Worm (Caenorhabditis elegans) whole organism, early embryonic: ENCODE measurements around the gene cpt-4.

Experiments
- B0310.2 ChIP-seq: sonication (generic microtip); optimal IDR thresholded peaks from 2 replicates; lab custom pipeline; 2016; ENCODE audit warnings: mild to moderate bottlenecking, missing genetic modification characterization, missing compliant biosample characterization
- F13C5.2 ChIP-seq: sonication (generic microtip); optimal IDR thresholded peaks from 2 replicates; lab custom pipeline; 2017; ENCODE audit warnings: mild to moderate bottlenecking, missing genetic modification characterization, inconsistent platforms, missing compliant biosample characterization
- aly-1 ChIP-seq: sonication (generic microtip); optimal IDR thresholded peaks from 2 replicates; lab custom pipeline; 2016; ENCODE audit warnings: missing genetic modification characterization, missing compliant biosample characterization
- ama-1 ChIP-seq: fragments of 150-350 bp; optimal IDR thresholded peaks from 2 replicates; lab custom pipeline; 2014
- ceh-13 ChIP-seq: fragments of 200-800 bp; sonication (Bioruptor generic); optimal IDR thresholded peaks from 2 replicates; lab custom pipeline; 2018; ENCODE audit warnings: mild to moderate bottlenecking, missing genetic modification characterization, missing compliant biosample characterization
- ceh-36 ChIP-seq: sonication (generic microtip); optimal IDR thresholded peaks from 2 replicates; lab custom pipeline; 2016; ENCODE audit warnings: missing genetic modification characterization, inconsistent platforms, missing compliant biosample characterization
- ets-7 ChIP-seq: sonication (generic microtip); optimal IDR thresholded peaks from 2 replicates; lab custom pipeline; 2016; ENCODE audit warnings: missing genotype, missing genetic modification characterization, missing compliant biosample characterization
- flt-1 ChIP-seq: fragments of 200-800 bp; sonication (Bioruptor generic); IDR thresholded peaks from 2 replicates; pipeline ENCODE4 v1.3.6; 2022; ENCODE audit warnings: missing genetic modification characterization, missing compliant biosample characterization
- hmbx-1 ChIP-seq: sonication (generic microtip); optimal IDR thresholded peaks from 2 replicates; lab custom pipeline; 2016; ENCODE audit warnings: mild to moderate bottlenecking, missing genetic modification characterization, missing compliant biosample characterization
- hmg-4 ChIP-seq: fragments of 200-800 bp; sonication (Bioruptor generic); optimal IDR thresholded peaks from 2 replicates; lab custom pipeline; 2018; ENCODE audit warnings: mild to moderate bottlenecking, missing genetic modification characterization, missing compliant biosample characterization
- hnd-1 ChIP-seq: sonication (generic microtip); optimal IDR thresholded peaks from 2 replicates; lab custom pipeline; 2016; ENCODE audit warnings: missing genetic modification characterization, missing compliant biosample characterization
- pes-1 ChIP-seq: fragments of 200-800 bp; sonication (Bioruptor generic); IDR thresholded peaks from 2 replicates; pipeline ENCODE4 v1.3.6; 2022; ENCODE audit warnings: missing genetic modification reagents, missing genetic modification characterization, missing compliant biosample characterization
- scrt-1 ChIP-seq: fragments of 200-800 bp; sonication (Bioruptor generic); IDR thresholded peaks from 2 replicates; pipeline ENCODE4 v1.3.6; 2022; ENCODE audit warnings: missing genetic modification characterization, missing compliant biosample characterization
- sea-1 ChIP-seq: fragments of 200-800 bp; sonication (Bioruptor generic); conservative IDR thresholded peaks from 2 replicates; pipeline ENCODE4 v1.3.6; 2022; ENCODE audit warnings: missing genetic modification characterization, missing compliant biosample characterization
- tbx-11 ChIP-seq: fragments of 200-800 bp; sonication (Bioruptor generic); IDR thresholded peaks from 2 replicates; pipeline ENCODE4 v1.3.6; 2022; ENCODE audit warnings: missing genetic modification characterization, missing compliant biosample characterization
- tbx-37 ChIP-seq: fragments of 200-800 bp; sonication (Bioruptor generic); conservative IDR thresholded peaks from 2 replicates; pipeline ENCODE4 v1.3.6; 2022; ENCODE audit warnings: missing genetic modification reagents, missing genetic modification characterization, missing compliant biosample characterization
- tra-4 ChIP-seq: sonication (generic microtip); optimal IDR thresholded peaks from 2 replicates; lab custom pipeline; 2017; ENCODE audit warnings: missing genetic modification characterization, missing compliant biosample characterization

cpt-4 gene

ce11 chrV:5050073-5050599 lies 22.6 kb upstream of the cpt-4 start:
- TF ChIP-seq tbx-11 (no peak), scrt-1 (no peak), aly-1 (tag; lab: Kevin White, UChicago) (no peak), hnd-1 (tag; lab: Kevin White, UChicago) (no peak), B0310.2 (tag; lab: Kevin White, UChicago) (no peak), hmg-4 (GFP tag; lab: Kevin White, UChicago) (no peak), hmbx-1 (no peak), ama-1 (lab: Kevin White, UChicago) (no peak), ceh-36 (no peak), ceh-13 (GFP tag; lab: Kevin White, UChicago) (no peak), tra-4 (no peak), tbx-37 (GFP tag; lab: Robert Waterston, UW) (no peak), pes-1 (GFP tag; lab: Robert Waterston, UW) (no peak), flt-1 (GFP tag; lab: Robert Waterston, UW) (no peak), sea-1 (GFP tag; lab: Robert Waterston, UW) (no peak)

- 0 out of 2 replicates have a peak, but pooled peaks have one; percentile 20 for TF ChIP-seq flt-1 (GFP tag; lab: Robert Waterston, UW)
- peak; percentile 15 for TF ChIP-seq hmg-4 (GFP tag; lab: Kevin White, UChicago)
- no peak for TF ChIP-seq aly-1 (tag; lab: Kevin White, UChicago)
- no peak for TF ChIP-seq hmbx-1
- peak; percentile 71 for TF ChIP-seq F13C5.2 (tag; lab: Kevin White, UChicago)
- TF ChIP-seq tbx-37 (GFP tag; lab: Robert Waterston, UW) = no peak
- TF ChIP-seq tra-4 = no peak
- no peak for TF ChIP-seq ama-1 (lab: Kevin White, UChicago)
- TF ChIP-seq scrt-1 = peak; percentile 85
- no peak for TF ChIP-seq B0310.2 (tag; lab: Kevin White, UChicago)
- TF ChIP-seq ceh-36 = no peak
- no peak for TF ChIP-seq hnd-1 (tag; lab: Kevin White, UChicago)
- no peak for TF ChIP-seq ceh-13 (GFP tag; lab: Kevin White, UChicago)
- 0 out of 2 replicates have a peak, but pooled peaks have one; percentile 32 for TF ChIP-seq pes-1 (GFP tag; lab: Robert Waterston, UW)
- TF ChIP-seq sea-1 (GFP tag; lab: Robert Waterston, UW) = no peak
- TF ChIP-seq ets-7 (tag; lab: Kevin White, UChicago) = no peak
- TF ChIP-seq tbx-11 = no peak
Observed at ce11 chrV:5049333-5049942, 21.9 kb upstream of the cpt-4 start, which contains the start of the genes pqn-51 and K11D12.14. Gene pqn-51 (plus strand): TSS chrV:5049607. Gene K11D12.14 (plus strand): TSS chrV:5049636.

- TF ChIP-seq scrt-1 (peak; percentile 88), sea-1 (GFP tag; lab: Robert Waterston, UW) (peak; percentile 69; the same call in 1 of the 2 replicates), pes-1 (GFP tag; lab: Robert Waterston, UW) (peak; percentile 42; the same call in 1 of the 2 replicates)
Observed at ce11 chrV:5047230-5047629, 19.7 kb upstream of the cpt-4 start.

ce11 chrV:5046558-5046957 lies 19.0 kb upstream of the cpt-4 start:
- no peak for TF ChIP-seq hmg-4 (GFP tag; lab: Kevin White, UChicago)
- no peak for TF ChIP-seq B0310.2 (tag; lab: Kevin White, UChicago)
- no peak for TF ChIP-seq tbx-37 (GFP tag; lab: Robert Waterston, UW)
- no peak for TF ChIP-seq hmbx-1
- TF ChIP-seq ceh-36 = no peak
- TF ChIP-seq pes-1 (GFP tag; lab: Robert Waterston, UW) = no peak
- TF ChIP-seq ets-7 (tag; lab: Kevin White, UChicago) = no peak
- no peak for TF ChIP-seq ama-1 (lab: Kevin White, UChicago)
- no peak for TF ChIP-seq sea-1 (GFP tag; lab: Robert Waterston, UW)
- TF ChIP-seq ceh-13 (GFP tag; lab: Kevin White, UChicago) = no peak
- no peak for TF ChIP-seq flt-1 (GFP tag; lab: Robert Waterston, UW)
- TF ChIP-seq scrt-1 = no peak
- no peak for TF ChIP-seq tra-4
- no peak for TF ChIP-seq F13C5.2 (tag; lab: Kevin White, UChicago)
- TF ChIP-seq aly-1 (tag; lab: Kevin White, UChicago) = no peak
- no peak for TF ChIP-seq hnd-1 (tag; lab: Kevin White, UChicago)
- no peak for TF ChIP-seq tbx-11

ce11 chrV:5046103-5046502 lies 18.6 kb upstream of the cpt-4 start, which contains the start of gene exc-14:
Gene exc-14 (minus strand): TSS chrV:5046203.
- TF ChIP-seq hmg-4 (GFP tag; lab: Kevin White, UChicago) = no peak
- TF ChIP-seq aly-1 (tag; lab: Kevin White, UChicago) = no peak
- TF ChIP-seq hnd-1 (tag; lab: Kevin White, UChicago) = no peak
- TF ChIP-seq tra-4 = no peak
- TF ChIP-seq scrt-1 = no peak
- TF ChIP-seq pes-1 (GFP tag; lab: Robert Waterston, UW) = no peak
- no peak for TF ChIP-seq ceh-36
- TF ChIP-seq ama-1 (lab: Kevin White, UChicago) = no peak
- TF ChIP-seq F13C5.2 (tag; lab: Kevin White, UChicago) = no peak
- TF ChIP-seq ets-7 (tag; lab: Kevin White, UChicago) = no peak
- no peak for TF ChIP-seq ceh-13 (GFP tag; lab: Kevin White, UChicago)
- TF ChIP-seq flt-1 (GFP tag; lab: Robert Waterston, UW) = no peak
- no peak for TF ChIP-seq tbx-11
- no peak for TF ChIP-seq tbx-37 (GFP tag; lab: Robert Waterston, UW)
- TF ChIP-seq sea-1 (GFP tag; lab: Robert Waterston, UW) = no peak
- no peak for TF ChIP-seq hmbx-1
- TF ChIP-seq B0310.2 (tag; lab: Kevin White, UChicago) = no peak

ce11 chrV:5040925-5041324 lies 13.4 kb upstream of the cpt-4 start, which contains the start of gene K11D12.8:
Gene K11D12.8 (minus strand): TSS chrV:5041001.
- TF ChIP-seq B0310.2 (tag; lab: Kevin White, UChicago) = no peak
- TF ChIP-seq sea-1 (GFP tag; lab: Robert Waterston, UW) = no peak
- TF ChIP-seq tbx-11 = no peak
- TF ChIP-seq ets-7 (tag; lab: Kevin White, UChicago) = no peak
- no peak for TF ChIP-seq ama-1 (lab: Kevin White, UChicago)
- TF ChIP-seq F13C5.2 (tag; lab: Kevin White, UChicago) = no peak
